Worm (Caenorhabditis elegans) whole organism, mixed stage, embryonic: ENCODE results near the gene dib-1.

ENCODE experiments used
- bed-3 ChIP-seq: fragments of 200-800 bp; sonication (Bioruptor generic); optimal IDR thresholded peaks from 3 replicates; lab custom pipeline; 2018; ENCODE audit warnings: mild to moderate bottlenecking, missing genetic modification characterization, moderate library complexity, missing compliant biosample characterization
- blmp-1 ChIP-seq: fragments of 150-350 bp; optimal IDR thresholded peaks from 2 replicates; lab custom pipeline; 2014; ENCODE audit warnings: missing biosample characterization, missing genetic modification characterization
- ceh-39 ChIP-seq: fragments of 150-350 bp; optimal IDR thresholded peaks from 2 replicates; lab custom pipeline; 2014; ENCODE audit warnings: missing biosample characterization, missing genetic modification characterization
- ceh-43 ChIP-seq: fragments of 200-800 bp; sonication (Bioruptor generic); optimal IDR thresholded peaks from 2 replicates; lab custom pipeline; 2018; ENCODE audit warnings: mild to moderate bottlenecking, missing genetic modification characterization, moderate library complexity, missing compliant biosample characterization
- ceh-83 ChIP-seq: fragments of 200-800 bp; sonication (Bioruptor generic); optimal IDR thresholded peaks from 2 replicates; lab custom pipeline; 2018; ENCODE audit warnings: mild to moderate bottlenecking, missing genetic modification characterization, missing compliant biosample characterization
- ces-1 ChIP-seq: fragments of 150-350 bp; optimal IDR thresholded peaks from 2 replicates; lab custom pipeline; 2014; ENCODE audit warnings: missing biosample characterization, missing genetic modification reagents, missing genetic modification characterization
- elt-1 ChIP-seq: sonication (generic microtip); optimal IDR thresholded peaks from 2 replicates; lab custom pipeline; 2017; ENCODE audit warnings: missing genetic modification characterization, mild to moderate bottlenecking, missing compliant biosample characterization, antibody characterized with exemption, moderate library complexity, borderline replicate concordance; ENCODE audit not compliant: insufficient read depth
- flh-1 ChIP-seq: fragments of 200-800 bp; sonication (Bioruptor generic); optimal IDR thresholded peaks from 2 replicates; lab custom pipeline; 2018; ENCODE audit warnings: mild to moderate bottlenecking, missing genetic modification characterization, moderate library complexity, missing compliant biosample characterization
- ham-2 ChIP-seq: fragments of 200-800 bp; sonication (Bioruptor generic); optimal IDR thresholded peaks from 2 replicates; lab custom pipeline; 2018; ENCODE audit warnings: mild to moderate bottlenecking, missing genetic modification characterization, missing compliant biosample characterization
- hlh-1 ChIP-seq: fragments of 150-350 bp; optimal IDR thresholded peaks from 2 replicates; lab custom pipeline; 2014; ENCODE audit warnings: missing biosample characterization, missing genetic modification reagents, missing genetic modification characterization
- lin-13 ChIP-seq: fragments of 150-350 bp; optimal IDR thresholded peaks from 2 replicates; lab custom pipeline; 2014; ENCODE audit warnings: missing biosample characterization, missing genetic modification characterization
- lin-32 ChIP-seq: fragments of 200-800 bp; sonication (Bioruptor generic); optimal IDR thresholded peaks from 2 replicates; lab custom pipeline; 2018; ENCODE audit warnings: mild to moderate bottlenecking, missing genetic modification characterization, missing compliant biosample characterization
- lsy-2 ChIP-seq: fragments of 150-350 bp; optimal IDR thresholded peaks from 2 replicates; lab custom pipeline; 2014; ENCODE audit warnings: missing biosample characterization, missing genetic modification characterization
- mab-5 ChIP-seq: fragments of 150-350 bp; optimal IDR thresholded peaks from 2 replicates; lab custom pipeline; 2014; ENCODE audit warnings: missing biosample characterization, missing genetic modification characterization
- mep-1 ChIP-seq: fragments of 150-350 bp; optimal IDR thresholded peaks from 2 replicates; lab custom pipeline; 2017; ENCODE audit warnings: missing biosample characterization, missing genetic modification reagents, missing genetic modification characterization, inconsistent platforms
- mls-2 ChIP-seq: sonication (generic microtip); optimal IDR thresholded peaks from 2 replicates; lab custom pipeline; 2016; ENCODE audit warnings: mild to moderate bottlenecking, missing genetic modification characterization, moderate library complexity, missing compliant biosample characterization
- nhr-12 ChIP-seq: fragments of 150-350 bp; optimal IDR thresholded peaks from 2 replicates; lab custom pipeline; 2014; ENCODE audit warnings: missing biosample characterization, missing genetic modification characterization
- nhr-2 ChIP-seq: fragments of 150-350 bp; optimal IDR thresholded peaks from 2 replicates; lab custom pipeline; 2014; ENCODE audit warnings: missing biosample characterization, missing genetic modification characterization
- nhr-237 ChIP-seq: fragments of 150-350 bp; optimal IDR thresholded peaks from 2 replicates; lab custom pipeline; 2014; ENCODE audit warnings: missing biosample characterization, missing genetic modification characterization
- nhr-28 ChIP-seq: fragments of 150-350 bp; optimal IDR thresholded peaks from 2 replicates; lab custom pipeline; 2014; ENCODE audit warnings: missing biosample characterization, missing genetic modification characterization
- nhr-76 ChIP-seq: sonication (generic microtip); optimal IDR thresholded peaks from 2 replicates; lab custom pipeline; 2017; ENCODE audit warnings: missing biosample characterization, missing genetic modification characterization
- pha-4 ChIP-seq: fragments of 150-350 bp; optimal IDR thresholded peaks from 2 replicates; lab custom pipeline; 2018; ENCODE audit warnings: missing biosample characterization, missing genetic modification reagents, missing genetic modification characterization
- sem-2 ChIP-seq: fragments of 200-800 bp; sonication (Bioruptor generic); optimal IDR thresholded peaks from 2 replicates; lab custom pipeline; 2018; ENCODE audit warnings: mild to moderate bottlenecking, missing genetic modification characterization, missing compliant biosample characterization
- snpc-4 ChIP-seq: fragments of 150-350 bp; optimal IDR thresholded peaks from 2 replicates; lab custom pipeline; 2014; ENCODE audit warnings: missing biosample characterization, missing genetic modification characterization
- sptf-1 ChIP-seq: sonication (generic microtip); optimal IDR thresholded peaks from 2 replicates; lab custom pipeline; 2017; ENCODE audit warnings: mild to moderate bottlenecking, missing genetic modification characterization, moderate library complexity, missing compliant biosample characterization
- tbx-8 ChIP-seq: fragments of 200-800 bp; sonication (Bioruptor generic); optimal IDR thresholded peaks from 2 replicates; lab custom pipeline; 2018; ENCODE audit warnings: mild to moderate bottlenecking, missing genetic modification characterization, moderate library complexity, missing compliant biosample characterization
- unc-120 ChIP-seq: sonication (generic microtip); optimal IDR thresholded peaks from 2 replicates; lab custom pipeline; 2017; ENCODE audit warnings: missing genetic modification characterization, missing compliant biosample characterization; ENCODE audit not compliant: poor library complexity, severe bottlenecking
- unc-62 ChIP-seq: fragments of 150-350 bp; optimal IDR thresholded peaks from 2 replicates; lab custom pipeline; 2014; ENCODE audit warnings: missing biosample characterization, missing genetic modification reagents, missing genetic modification characterization
- zip-8 ChIP-seq: fragments of 150-350 bp; optimal IDR thresholded peaks from 2 replicates; lab custom pipeline; 2014; ENCODE audit warnings: missing biosample characterization, missing genetic modification characterization
- ztf-11 ChIP-seq: fragments of 150-350 bp; optimal IDR thresholded peaks from 2 replicates; lab custom pipeline; 2014; ENCODE audit warnings: missing biosample characterization, missing genetic modification characterization

Gene dib-1

DNA sequence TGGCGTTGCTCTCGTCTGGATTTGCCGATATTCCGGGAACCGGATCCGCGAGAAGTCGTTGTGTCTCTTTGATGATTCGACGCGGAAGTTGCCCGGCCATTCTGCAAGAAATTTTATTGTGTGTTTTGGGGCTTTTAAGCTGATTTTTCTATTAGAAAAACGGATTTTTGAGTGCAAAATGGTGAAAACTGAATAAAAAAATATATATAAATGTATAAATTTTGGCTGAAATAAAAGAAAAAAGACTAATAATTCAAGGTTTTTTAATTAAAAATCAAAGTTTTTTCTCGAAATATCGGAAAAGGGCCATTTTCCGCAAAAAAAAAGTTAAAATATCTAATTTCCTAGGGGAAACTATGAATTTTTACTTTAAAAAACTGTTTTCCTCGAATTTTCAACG is 34.9 kb downstream of the dib-1 start, which contains the start of gene ubc-13:
Gene ubc-13, minus strand, starts transcription at position 101 of the 400 bp plus-strand sequence.
- TF ChIP-seq lin-13 (no peak), unc-120 (tag; lab: Kevin White, UChicago) (no peak), sptf-1 (tag; lab: Kevin White, UChicago) (no peak), sem-2 (no peak), unc-62 (no peak), elt-1 (no peak), mep-1 (tag; lab: Kevin White, UChicago) (no peak), lsy-2 (no peak), ham-2 (no peak), snpc-4 (tag; lab: Kevin White, UChicago) (no peak), ceh-83 (GFP tag; lab: Kevin White, UChicago) (no peak), tbx-8 (GFP tag; lab: Kevin White, UChicago) (no peak), zip-8 (tag; lab: Kevin White, UChicago) (no peak), ces-1 (no peak)

DNA sequence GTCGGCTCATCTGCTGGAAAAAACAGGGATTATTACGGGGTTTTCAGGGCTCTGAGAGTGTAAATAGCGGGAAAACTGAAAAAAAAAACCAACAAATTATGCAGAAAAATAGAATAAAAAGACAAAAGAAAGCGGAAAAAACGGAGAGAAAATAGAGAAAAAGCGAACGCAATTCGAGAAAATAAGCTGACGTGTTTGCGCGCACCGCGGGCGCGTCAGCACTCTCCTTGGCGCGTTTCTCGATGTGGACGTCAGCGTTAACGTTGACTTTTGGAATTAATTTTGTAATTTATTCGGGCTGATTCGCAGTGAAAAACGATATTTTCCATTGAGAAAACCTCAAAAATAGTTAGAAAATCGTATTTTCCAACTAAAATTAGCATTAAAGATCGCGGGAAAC is 37.7 kb downstream of the dib-1 start, which contains the start of gene manf-1:
Gene manf-1, minus strand, starts transcription at position 13 of the 400 bp plus-strand sequence.
- TF ChIP-seq lsy-2 (peak; percentile 55), pha-4 (tag; lab: Kevin White, UChicago) (peak; percentile 65), flh-1 (GFP tag; lab: Kevin White, UChicago) (no peak), sem-2 (no peak), bed-3 (no peak), zip-8 (tag; lab: Kevin White, UChicago) (no peak), nhr-2 (no peak), nhr-28 (tag; lab: Kevin White, UChicago) (no peak), unc-62 (no peak), ham-2 (peak; percentile 1), nhr-76 (tag; lab: Kevin White, UChicago) (no peak), nhr-237 (tag; lab: Kevin White, UChicago) (no peak), elt-1 (no peak), mls-2 (tag; lab: Kevin White, UChicago) (no peak), lin-32 (GFP tag; lab: Kevin White, UChicago) (no peak), tbx-8 (GFP tag; lab: Kevin White, UChicago) (no peak), lin-13 (peak; percentile 80), ceh-39 (tag; lab: Kevin White, UChicago) (no peak), ceh-83 (GFP tag; lab: Kevin White, UChicago) (no peak), blmp-1 (no peak), nhr-12 (tag; lab: Kevin White, UChicago) (no peak), unc-120 (tag; lab: Kevin White, UChicago) (no peak), hlh-1 (tag; lab: Kevin White, UChicago) (no peak), ztf-11 (tag; lab: Kevin White, UChicago) (no peak), sptf-1 (tag; lab: Kevin White, UChicago) (no peak), mab-5 (no peak)

DNA sequence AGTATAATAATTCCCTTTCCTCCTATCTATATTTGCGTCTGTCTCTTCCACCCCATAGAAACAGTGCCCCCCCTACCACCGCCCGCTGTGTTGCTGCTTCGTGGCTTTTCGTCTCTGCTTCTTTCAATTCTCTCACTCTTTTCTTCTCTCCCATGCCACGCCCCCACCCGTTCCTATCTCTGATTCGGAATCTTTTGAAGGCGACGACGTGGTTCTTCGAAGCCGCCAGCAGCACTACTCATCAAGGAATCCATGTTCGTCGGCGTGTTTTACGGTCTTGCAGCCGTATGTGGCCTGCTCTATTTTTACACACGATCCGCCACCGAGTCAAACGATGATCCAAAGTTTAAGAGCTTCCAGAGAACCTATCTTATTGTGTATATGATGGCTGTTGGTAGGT is 40.5 kb downstream of the dib-1 start, which contains the start of gene samt-1:
Gene samt-1, plus strand, starts transcription at position 176 of the 400 bp plus-strand sequence.
- TF ChIP-seq sptf-1 (tag; lab: Kevin White, UChicago): no peak
- peak; percentile 34 for TF ChIP-seq ham-2
- no peak for TF ChIP-seq mep-1 (tag; lab: Kevin White, UChicago)

DNA sequence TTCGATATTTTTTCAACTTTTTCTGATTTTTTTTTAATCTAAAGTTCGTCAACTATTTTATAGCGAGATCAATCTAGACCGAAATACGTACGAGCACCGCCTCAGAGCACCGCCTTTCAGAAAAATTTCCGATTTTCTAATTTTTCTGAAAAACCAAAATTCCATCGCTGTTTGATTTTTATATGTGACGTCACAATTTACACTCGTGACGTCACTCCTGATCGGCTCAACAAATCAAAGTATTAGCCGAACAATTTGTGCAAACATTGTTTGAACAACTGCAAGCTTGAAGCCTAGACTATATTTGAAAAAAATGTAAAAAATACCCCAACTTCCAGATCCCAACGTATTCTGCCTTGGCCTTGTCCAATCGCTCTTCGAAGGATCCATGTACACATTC is 44.5 kb downstream of the dib-1 start:
- TF ChIP-seq zip-8 (tag; lab: Kevin White, UChicago) (peak; percentile 96), ceh-43 (GFP tag; lab: Kevin White, UChicago) (no peak)
- TF ChIP-seq, all 35 proteins: peak for 1
